Worm (Caenorhabditis elegans) whole organism, L1 larva: ENCODE measurements around the gene F55B11.4.

Source experiments
- elt-3 ChIP-seq, 6 experiments: fragments of 150-350 bp in 1 of 6; sonication (generic microtip); optimal IDR thresholded peaks; 2 replicates each; lab custom pipeline; 2017 to 2018; ENCODE audit warnings: missing biosample characterization in 6 of 6, missing genetic modification characterization in 6 of 6, inconsistent platforms in 1 of 6
- nhr-11 ChIP-seq: fragments of 150-350 bp; optimal IDR thresholded peaks from 2 replicates; lab custom pipeline; 2014; ENCODE audit warnings: missing biosample characterization, missing genetic modification characterization
- nhr-237 ChIP-seq: fragments of 150-350 bp; optimal IDR thresholded peaks from 2 replicates; lab custom pipeline; 2014; ENCODE audit warnings: missing biosample characterization, missing genetic modification characterization
- pax-3 ChIP-seq: fragments of 200-800 bp; sonication (Bioruptor generic); optimal IDR thresholded peaks from 2 replicates; lab custom pipeline; 2018; ENCODE audit warnings: mild to moderate bottlenecking, missing genetic modification characterization, moderate library complexity, missing compliant biosample characterization
- unc-130 ChIP-seq: fragments of 150-350 bp; optimal IDR thresholded peaks from 2 replicates; lab custom pipeline; 2017; ENCODE audit warnings: missing biosample characterization, missing genetic modification characterization, inconsistent platforms

- TF ChIP-seq nhr-237 (tag; lab: Kevin White, UChicago) (no peak), pax-3 (no peak), nhr-11 (tag; lab: Kevin White, UChicago) (no peak), elt-3 (tag; optimal IDR thresholded peaks at IDR 0.05; lab: Kevin White, UChicago) (no peak), unc-130 (no peak)
Measured at ce11 chrIV:14435902-14436301, 5.2 kb upstream of the F55B11.4 start.
